Fruit fly (Drosophila melanogaster): ENCODE data around the gene RpL26.
A peak's percentile ranks its signal among the peaks of the same experiment; 100 is the strongest.

The RpL26 gene

DNA sequence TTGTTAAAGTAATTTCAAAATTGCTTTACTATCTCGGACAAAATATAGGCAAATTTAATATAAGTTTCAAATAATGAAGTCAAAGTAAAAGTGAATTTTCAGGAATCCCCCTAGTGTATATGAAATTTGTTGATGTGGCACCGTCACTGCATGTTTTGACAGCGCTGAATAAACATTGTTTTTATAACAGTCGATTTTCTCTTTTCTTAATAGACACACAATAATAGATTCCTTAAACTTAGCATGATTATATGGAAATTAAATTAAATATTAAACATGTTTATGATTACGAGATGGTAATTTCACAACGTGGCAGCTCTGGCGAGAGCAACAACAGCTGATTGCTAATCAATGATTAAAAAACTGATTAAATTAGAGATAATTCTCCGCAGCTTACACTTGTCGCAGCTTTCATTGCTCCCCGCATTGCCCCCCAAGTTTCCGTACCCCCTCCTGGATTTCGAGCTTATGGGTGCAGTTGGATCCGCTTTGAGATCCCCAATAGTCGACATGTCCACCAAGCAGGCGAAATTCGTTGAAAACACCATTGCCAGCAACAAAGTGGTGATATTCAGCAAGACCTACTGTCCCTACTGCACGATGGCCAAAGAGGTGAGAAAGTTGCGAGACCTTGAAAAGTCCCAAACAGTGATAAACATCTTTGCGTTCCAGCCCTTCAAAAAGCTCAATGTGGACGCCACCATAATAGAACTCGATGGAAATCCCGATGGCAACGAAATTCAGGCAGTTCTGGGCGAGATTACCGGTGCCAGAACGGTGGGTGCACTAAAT, 29.4 kb upstream of the RpL26 start, which contains the start of gene Grx1 (continued):
- TF ChIP-seq CG9437 (GFP tag; optimal IDR thresholded peaks at IDR 0.05) (peak; percentile 37), unpg (GFP tag; optimal IDR thresholded peaks at IDR 0.05) (peak; percentile 71), Fer2 (tag; optimal IDR thresholded peaks at IDR 0.05) (no peak), Optix (GFP tag; IDR thresholded peaks at IDR 0.05) (no peak), CG17568 (GFP tag; optimal IDR thresholded peaks at IDR 0.05) (peak; percentile 60), CG4617 (GFP tag; optimal IDR thresholded peaks at IDR 0.05; ENCODE audit: borderline replicate concordance) (peak; percentile 54), CG9215 (GFP tag; IDR thresholded peaks at IDR 0.05) (no peak), zf30C (GFP tag; optimal IDR thresholded peaks at IDR 0.05) (no peak), D19A (tag; optimal IDR thresholded peaks at IDR 0.05) (peak; percentile 71), mld (GFP tag; IDR thresholded peaks at IDR 0.05; ENCODE audit: partially characterized antibody) (no peak), CG4424 (GFP tag; optimal IDR thresholded peaks at IDR 0.05) (peak; percentile 69), CG10147 (GFP tag; optimal IDR thresholded peaks at IDR 0.05) (peak; percentile 38), H2.0 (GFP tag; IDR thresholded peaks at IDR 0.05) (0 out of 2 replicates have a peak, but pooled peaks have one; percentile 20), cato (GFP tag; optimal IDR thresholded peaks at IDR 0.05; ENCODE audit: borderline replicate concordance) (no peak), Hr78 (GFP tag; optimal IDR thresholded peaks at IDR 0.05) (no peak), CG4820 (GFP tag; optimal IDR thresholded peaks at IDR 0.05) (peak; percentile 31), Chrac-16 (GFP tag; optimal IDR thresholded peaks at IDR 0.05) (peak; percentile 44), ato (GFP tag; IDR thresholded peaks at IDR 0.05; ENCODE audit: partially characterized antibody) (no peak), tna (GFP tag; IDR thresholded peaks at IDR 0.05; ENCODE audit: partially characterized antibody) (no peak), wek (GFP tag; optimal IDR thresholded peaks at IDR 0.05) (peak; percentile 97), Abd-B (GFP tag; optimal IDR thresholded peaks at IDR 0.05) (no peak), ab (GFP tag; optimal IDR thresholded peaks at IDR 0.05) (no peak), br (optimal IDR thresholded peaks at IDR 0.05) (no peak), CG12155 (GFP tag; optimal IDR thresholded peaks at IDR 0.05) (peak; percentile 54), CHES-1-like (GFP tag; optimal IDR thresholded peaks at IDR 0.05) (no peak), ERR (GFP tag; optimal IDR thresholded peaks at IDR 0.05) (no peak), CG32767 (GFP tag; IDR thresholded peaks at IDR 0.05) (no peak), Pdp1 (GFP tag; optimal IDR thresholded peaks at IDR 0.05) (peak; percentile 43 to 92), CG30020 (tag; optimal IDR thresholded peaks at IDR 0.05) (peak; percentile 61), Gug (GFP tag; IDR thresholded peaks at IDR 0.05) (no peak), Nf-YC (tag; optimal IDR thresholded peaks at IDR 0.05) (peak; percentile 66), CG43689 (GFP tag; IDR thresholded peaks at IDR 0.05) (no peak), ewg (GFP tag; optimal IDR thresholded peaks at IDR 0.05) (no peak), CG4854 (GFP tag; optimal IDR thresholded peaks at IDR 0.05) (peak; percentile 8), z (GFP tag; IDR thresholded peaks at IDR 0.05) (no peak), Dip2 (GFP tag; IDR thresholded peaks at IDR 0.05) (no peak), unc-4 (GFP tag; IDR thresholded peaks at IDR 0.05; ENCODE audit: partially characterized antibody) (no peak), esg (GFP tag; conservative IDR thresholded peaks at IDR 0.05) (no peak; the same call in 1 of the 2 replicates), zen2 (GFP tag; IDR thresholded peaks at IDR 0.05; ENCODE audit: partially characterized antibody) (no peak), CG7271 (tag; optimal IDR thresholded peaks at IDR 0.05) (no peak), zen (tag; optimal IDR thresholded peaks at IDR 0.05) (peak; percentile 14), crc (GFP tag; optimal IDR thresholded peaks at IDR 0.05) (peak; percentile 15), CG1603 (tag; optimal IDR thresholded peaks at IDR 0.05) (peak; percentile 57), fd64A (GFP tag; optimal IDR thresholded peaks at IDR 0.05) (peak; percentile 7), Meics (GFP tag; optimal IDR thresholded peaks at IDR 0.05) (peak; percentile 70), CG2712 (tag; optimal IDR thresholded peaks at IDR 0.05) (peak; percentile 76), CG12299 (tag; optimal IDR thresholded peaks at IDR 0.05) (no peak), dan (GFP tag; IDR thresholded peaks at IDR 0.05) (no peak), BtbVII (GFP tag; optimal IDR thresholded peaks at IDR 0.05) (peak; percentile 67)
